Worm (Caenorhabditis elegans) whole organism, L2 larva: Measurements from ENCODE around the gene F22E12.1.

Source experiments
- blmp-1 ChIP-seq: sonication (generic microtip); optimal IDR thresholded peaks from 2 replicates; lab custom pipeline; 2017; ENCODE audit warnings: missing genetic modification characterization, mild to moderate bottlenecking, missing compliant biosample characterization, antibody characterized with exemption, moderate library complexity; ENCODE audit not compliant: insufficient read depth
- elt-3 ChIP-seq: sonication (generic microtip); optimal IDR thresholded peaks from 2 replicates; lab custom pipeline; 2017; ENCODE audit warnings: missing biosample characterization, missing genetic modification characterization
- lin-13 ChIP-seq: fragments of 150-350 bp; optimal IDR thresholded peaks from 2 replicates; lab custom pipeline; 2014; ENCODE audit warnings: missing biosample characterization, missing genetic modification reagents, missing genetic modification characterization
- lin-39 ChIP-seq: fragments of 150-350 bp; optimal IDR thresholded peaks from 2 replicates; lab custom pipeline; 2014; ENCODE audit warnings: missing biosample characterization, missing genetic modification reagents, missing genetic modification characterization

DNA sequence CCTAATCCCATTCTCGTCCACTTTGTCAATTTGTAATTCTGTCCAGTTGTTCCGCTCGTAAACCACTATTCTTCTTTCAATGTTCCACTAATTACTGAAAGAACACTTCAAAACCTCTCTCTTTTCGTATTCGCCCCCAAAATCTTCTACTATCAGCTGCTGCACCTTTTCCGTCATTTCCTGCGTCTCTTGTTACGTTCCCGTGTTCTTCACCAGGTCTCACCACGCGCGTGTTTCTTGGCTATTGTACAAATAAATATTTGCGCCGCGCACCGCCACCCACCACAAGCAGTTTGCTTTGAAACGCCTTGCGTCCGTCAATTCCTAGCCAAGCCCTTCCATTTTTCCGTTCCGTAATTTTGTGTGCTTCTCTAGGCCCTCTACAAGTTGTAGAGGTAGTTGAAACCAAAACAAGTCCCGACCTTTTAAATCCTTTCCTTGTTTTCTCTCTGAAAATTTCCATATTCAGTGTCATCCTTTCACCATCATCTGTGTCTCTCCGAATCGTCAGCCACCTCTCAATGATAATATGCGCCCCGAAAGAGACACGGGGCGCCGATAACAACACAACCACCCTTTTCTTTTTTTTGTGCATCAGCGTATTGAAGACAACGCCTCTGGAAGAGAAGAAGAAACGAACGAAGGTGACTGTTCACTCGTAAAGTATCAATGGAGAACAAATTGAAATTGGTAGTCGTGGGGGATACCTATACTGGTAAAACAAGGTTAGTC, 21.1 kb upstream of the F22E12.1 start, which contains the start of the genes crp-1 and Y32F6B.9:
- no peak for TF ChIP-seq elt-3 (tag; lab: Kevin White, UChicago)
- no peak for TF ChIP-seq lin-13 (GFP tag; lab: Kevin White, UChicago)
- TF ChIP-seq lin-39 = no peak
- TF ChIP-seq blmp-1 (tag; lab: Kevin White, UChicago) = no peak
